Worm (Caenorhabditis elegans) whole organism, L4/young adult: ENCODE results near the gene H08J19.1.

Experiments
- W03F9.2 ChIP-seq: fragments of 150-350 bp; optimal IDR thresholded peaks from 2 replicates; lab custom pipeline; 2014; ENCODE audit warnings: missing biosample characterization, missing genetic modification characterization
- dao-5 ChIP-seq: sonication (generic microtip); optimal IDR thresholded peaks from 2 replicates; lab custom pipeline; 2016; ENCODE audit warnings: missing genotype, missing genetic modification characterization, moderate library complexity, missing compliant biosample characterization
- him-1 ChIP-seq: sonication (generic microtip); optimal IDR thresholded peaks from 2 replicates; lab custom pipeline; 2016; ENCODE audit warnings: missing genotype, missing genetic modification reagents, missing genetic modification characterization, missing compliant biosample characterization

The H08J19.1 gene

ce11 chrX:15642638-15643037 is at the start of gene H08J19.1:
Gene H08J19.1, plus strand, starts transcription at chrX:15642938.
- TF ChIP-seq dao-5 (tag; lab: Kevin White, UChicago), result no peak
- no peak for TF ChIP-seq W03F9.2 (tag; lab: Kevin White, UChicago)
- no peak for TF ChIP-seq him-1 (tag; lab: Kevin White, UChicago)

- no peak for TF ChIP-seq W03F9.2 (tag; lab: Kevin White, UChicago)
- TF ChIP-seq him-1 (tag; lab: Kevin White, UChicago), result no peak
- TF ChIP-seq dao-5 (tag; lab: Kevin White, UChicago), result no peak
These were observed 49.4 kb upstream of the H08J19.1 start for ce11 chrX:15593366-15593765.

- TF ChIP-seq W03F9.2 (tag; lab: Kevin White, UChicago) (no peak), him-1 (tag; lab: Kevin White, UChicago) (no peak), dao-5 (tag; lab: Kevin White, UChicago) (no peak)
These were observed 48.7 kb upstream of the H08J19.1 start for ce11 chrX:15594019-15594418.

- no peak for TF ChIP-seq him-1 (tag; lab: Kevin White, UChicago)
- no peak for TF ChIP-seq W03F9.2 (tag; lab: Kevin White, UChicago)
- no peak for TF ChIP-seq dao-5 (tag; lab: Kevin White, UChicago)
These were observed 45.7 kb upstream of the H08J19.1 start, which contains the start of gene K09A9.8 for ce11 chrX:15597077-15597476. Gene K09A9.8, minus strand, starts transcription at chrX:15597177.

ce11 chrX:15598661-15599384 is 43.9 kb upstream of the H08J19.1 start:
- no peak for TF ChIP-seq W03F9.2 (tag; lab: Kevin White, UChicago)
- TF ChIP-seq dao-5 (tag; lab: Kevin White, UChicago), result no peak
- TF ChIP-seq him-1 (tag; lab: Kevin White, UChicago), result no peak

- no peak for TF ChIP-seq dao-5 (tag; lab: Kevin White, UChicago)
These were observed 42.8 kb upstream of the H08J19.1 start for ce11 chrX:15599925-15600324.

ce11 chrX:15600512-15601117 is 42.1 kb upstream of the H08J19.1 start, which contains the start of gene ent-2:
Gene ent-2, plus strand, starts transcription at chrX:15601067.
- no peak for TF ChIP-seq W03F9.2 (tag; lab: Kevin White, UChicago)
- peak; percentile 68 for TF ChIP-seq him-1 (tag; lab: Kevin White, UChicago)
- TF ChIP-seq dao-5 (tag; lab: Kevin White, UChicago), result no peak

ce11 chrX:15604236-15604635 is 38.5 kb upstream of the H08J19.1 start:
- TF ChIP-seq him-1 (tag; lab: Kevin White, UChicago) (no peak), W03F9.2 (tag; lab: Kevin White, UChicago) (no peak), dao-5 (tag; lab: Kevin White, UChicago) (no peak)

ce11 chrX:15606585-15607276 is 36.0 kb upstream of the H08J19.1 start, which contains the start of gene rab-14:
Gene rab-14, minus strand, starts transcription at chrX:15606635.
- no peak for TF ChIP-seq W03F9.2 (tag; lab: Kevin White, UChicago)
- peak; percentile 50 for TF ChIP-seq dao-5 (tag; lab: Kevin White, UChicago)
- peak; percentile 54 for TF ChIP-seq him-1 (tag; lab: Kevin White, UChicago)

- peak; percentile 86 for TF ChIP-seq W03F9.2 (tag; lab: Kevin White, UChicago)
- peak; percentile 82 for TF ChIP-seq him-1 (tag; lab: Kevin White, UChicago)
- no peak for TF ChIP-seq dao-5 (tag; lab: Kevin White, UChicago)
These were observed 35.2 kb upstream of the H08J19.1 start, which contains the start of gene nipi-3 for ce11 chrX:15607498-15608019. Gene nipi-3, plus strand, starts transcription at chrX:15607969.

- TF ChIP-seq W03F9.2 (tag; lab: Kevin White, UChicago) (no peak), dao-5 (tag; lab: Kevin White, UChicago) (no peak), him-1 (tag; lab: Kevin White, UChicago) (no peak)
These were observed 34.1 kb upstream of the H08J19.1 start for ce11 chrX:15608593-15608992.

- no peak for TF ChIP-seq W03F9.2 (tag; lab: Kevin White, UChicago)
- no peak for TF ChIP-seq dao-5 (tag; lab: Kevin White, UChicago)
- no peak for TF ChIP-seq him-1 (tag; lab: Kevin White, UChicago)
These were observed 33.0 kb upstream of the H08J19.1 start for ce11 chrX:15609698-15610097.
